Fruit fly (Drosophila melanogaster) whole organism, embryonic: ENCODE data around the gene CG43060.

Experiments used
- Awh ChIP-seq: fragments of 200-800 bp; sonication (Bioruptor generic); IDR thresholded peaks from 2 replicates; pipeline ENCODE4, ENCODE4 v1.3.6; 2022; ENCODE audit warnings: missing biosample characterization, missing genetic modification characterization
- Bgb ChIP-seq: fragments of 200-800 bp; sonication (Bioruptor generic); IDR thresholded peaks from 2 replicates; pipeline ENCODE4 v1.3.6; 2022; ENCODE audit warnings: missing biosample characterization, missing genetic modification characterization; ENCODE audit not compliant: partially characterized antibody
- CG10274 ChIP-seq: fragments of 200-800 bp; sonication (Bioruptor generic); optimal IDR thresholded peaks from 3 replicates; lab custom pipeline; 2017; ENCODE audit warnings: missing biosample characterization, mild to moderate bottlenecking, missing genetic modification characterization
- CG10979 ChIP-seq: fragments of 200-800 bp; sonication (Bioruptor generic); optimal IDR thresholded peaks from 2 replicates; lab custom pipeline; 2018; ENCODE audit warnings: missing biosample characterization, mild to moderate bottlenecking, missing genetic modification characterization, moderate library complexity
- CG11085 ChIP-seq: fragments of 200-800 bp; sonication (Bioruptor generic); IDR thresholded peaks from 2 replicates; pipeline ENCODE4 v1.3.6; 2022; ENCODE audit warnings: missing biosample characterization, missing genetic modification characterization
- CG11695 ChIP-seq: fragments of 200-800 bp; sonication (Bioruptor generic); IDR thresholded peaks from 3 replicates; pipeline ENCODE4 v1.3.6; 2022; ENCODE audit warnings: missing biosample characterization, missing genetic modification characterization
- CG12236 ChIP-seq: fragments of 200-800 bp; sonication (Bioruptor generic); optimal IDR thresholded peaks from 2 replicates; lab custom pipeline; 2016; ENCODE audit warnings: missing biosample characterization, missing genetic modification characterization
- CG12744 ChIP-seq: fragments of 200-800 bp; sonication (Bioruptor generic); optimal IDR thresholded peaks from 2 replicates; lab custom pipeline; 2016; ENCODE audit warnings: missing biosample characterization, missing genetic modification characterization
- CG12942 ChIP-seq: fragments of 200-800 bp; sonication (Bioruptor generic); optimal IDR thresholded peaks from 3 replicates; lab custom pipeline; 2016; ENCODE audit warnings: missing biosample characterization, missing genetic modification characterization
- CG13123 ChIP-seq: fragments of 200-800 bp; sonication (Bioruptor generic); optimal IDR thresholded peaks from 2 replicates; lab custom pipeline; 2016; ENCODE audit warnings: missing biosample characterization, missing genetic modification characterization
- CG17385 ChIP-seq: fragments of 200-800 bp; sonication (Bioruptor generic); optimal IDR thresholded peaks from 3 replicates; lab custom pipeline; 2018; ENCODE audit warnings: missing biosample characterization, mild to moderate bottlenecking, missing genetic modification characterization
- CG18619 ChIP-seq: fragments of 200-800 bp; sonication (Bioruptor generic); optimal IDR thresholded peaks from 3 replicates; lab custom pipeline; 2017; ENCODE audit warnings: missing biosample characterization, mild to moderate bottlenecking, missing genetic modification characterization
- CG2120 ChIP-seq: fragments of 200-800 bp; sonication (Bioruptor generic); optimal IDR thresholded peaks from 3 replicates; lab custom pipeline; 2016; ENCODE audit warnings: missing biosample characterization, missing genetic modification characterization
- CG5180 ChIP-seq: fragments of 200-800 bp; sonication (Bioruptor generic); optimal IDR thresholded peaks from 3 replicates; lab custom pipeline; 2017; ENCODE audit warnings: missing biosample characterization, missing genetic modification characterization, mild to moderate bottlenecking, moderate library complexity, missing genetic modification reagents
- D19A ChIP-seq: fragments of 200-800 bp; optimal IDR thresholded peaks from 3 replicates; lab custom pipeline; 2019; ENCODE audit warnings: missing biosample characterization, mild to moderate bottlenecking, missing genetic modification characterization, moderate library complexity
- Dll ChIP-seq: fragments of 200-800 bp; sonication (Bioruptor generic); IDR thresholded peaks from 4 replicates; pipeline ENCODE4 v1.3.6; 2022; ENCODE audit warnings: missing biosample characterization, missing genetic modification characterization; ENCODE audit not compliant: partially characterized antibody
- Elba2 ChIP-seq: fragments of 200-800 bp; sonication (Bioruptor generic); optimal IDR thresholded peaks from 3 replicates; lab custom pipeline; 2016; ENCODE audit warnings: missing biosample characterization, missing genetic modification characterization
- Hand ChIP-seq: fragments of 200-800 bp; sonication (Bioruptor generic); optimal IDR thresholded peaks from 2 replicates; lab custom pipeline; 2017; ENCODE audit warnings: mild to moderate bottlenecking, missing biosample characterization, missing genetic modification reagents, missing genetic modification characterization
- Hmr ChIP-seq: fragments of 200-800 bp; sonication (Bioruptor generic); optimal IDR thresholded peaks from 3 replicates; lab custom pipeline; 2017; ENCODE audit warnings: mild to moderate bottlenecking, missing biosample characterization, missing genetic modification reagents, missing genetic modification characterization
- Hr39 ChIP-seq: fragments of >200 bp; optimal IDR thresholded peaks from 2 replicates; lab custom pipeline; 2017
- Nf-YA ChIP-seq: fragments of 200-800 bp; sonication (Bioruptor generic); IDR thresholded peaks from 2 replicates; pipeline ENCODE4 v1.3.6; 2022; ENCODE audit warnings: missing biosample characterization, missing genetic modification characterization
- Rx ChIP-seq: fragments of 200-800 bp; sonication (Bioruptor generic); IDR thresholded peaks from 2 replicates; pipeline ENCODE4 v1.3.6; 2022; ENCODE audit warnings: missing biosample characterization, missing genetic modification characterization
- Scr ChIP-seq: fragments of 200-800 bp; sonication (Bioruptor generic); IDR thresholded peaks from 2 replicates; pipeline ENCODE4 v1.3.6; 2022; ENCODE audit warnings: missing biosample characterization, missing genetic modification characterization; ENCODE audit not compliant: partially characterized antibody
- ab ChIP-seq: fragments of 200-800 bp; sonication (Bioruptor generic); optimal IDR thresholded peaks from 2 replicates; lab custom pipeline; 2016; ENCODE audit warnings: missing biosample characterization, missing genetic modification characterization
- ash1 ChIP-seq: fragments of 200-800 bp; sonication (Bioruptor generic); optimal IDR thresholded peaks from 2 replicates; lab custom pipeline; 2018; ENCODE audit warnings: missing biosample characterization, mild to moderate bottlenecking, missing genetic modification characterization
- ato ChIP-seq: fragments of 200-800 bp; sonication (Bioruptor generic); IDR thresholded peaks from 2 replicates; pipeline ENCODE4 v1.3.6; 2022; ENCODE audit warnings: missing biosample characterization, missing genetic modification characterization; ENCODE audit not compliant: partially characterized antibody
- chif ChIP-seq, 2 experiments: fragments of 200-800 bp; sonication (Bioruptor generic); optimal IDR thresholded peaks; 3 replicates each; lab custom pipeline; 2016; ENCODE audit warnings: missing biosample characterization in 2 of 2, missing genetic modification characterization in 2 of 2
- chinmo ChIP-seq: fragments of 200-800 bp; sonication (Bioruptor generic); IDR thresholded peaks from 4 replicates; pipeline ENCODE4 v1.3.6; 2022; ENCODE audit warnings: missing biosample characterization, missing genetic modification characterization; ENCODE audit not compliant: partially characterized antibody
- chm ChIP-seq: fragments of 200-800 bp; sonication (Bioruptor generic); IDR thresholded peaks from 2 replicates; pipeline ENCODE4 v1.3.6; 2022; ENCODE audit warnings: missing biosample characterization, missing genetic modification characterization
- chn ChIP-seq: fragments of 200-800 bp; sonication (Bioruptor generic); optimal IDR thresholded peaks from 2 replicates; lab custom pipeline; 2016; ENCODE audit warnings: missing biosample characterization, missing genetic modification characterization
- fu2 ChIP-seq: fragments of 200-800 bp; sonication (Bioruptor generic); optimal IDR thresholded peaks from 2 replicates; lab custom pipeline; 2016; ENCODE audit warnings: missing biosample characterization, missing genetic modification characterization
- gro ChIP-seq: fragments of 200-800 bp; sonication (Bioruptor generic); optimal IDR thresholded peaks from 2 replicates; lab custom pipeline; 2016; ENCODE audit warnings: missing biosample characterization, missing genetic modification characterization
- gsb ChIP-seq: fragments of 200-800 bp; sonication (Bioruptor generic); IDR thresholded peaks from 2 replicates; pipeline ENCODE4 v1.3.6; 2022; ENCODE audit warnings: missing biosample characterization, missing genetic modification characterization
- h ChIP-seq: fragments of >200 bp; optimal IDR thresholded peaks from 2 replicates; lab custom pipeline; 2017
- peb ChIP-seq: fragments of 200-800 bp; sonication (Bioruptor generic); IDR thresholded peaks from 2 replicates; pipeline ENCODE4 v1.3.6; 2022; ENCODE audit warnings: missing biosample characterization, missing genetic modification characterization
- psq ChIP-seq: fragments of 200-800 bp; sonication (Bioruptor generic); optimal IDR thresholded peaks from 2 replicates; lab custom pipeline; 2017; ENCODE audit warnings: missing biosample characterization, missing genetic modification characterization
- sob ChIP-seq: fragments of 200-800 bp; sonication (Bioruptor generic); IDR thresholded peaks from 2 replicates; pipeline ENCODE4 v1.3.6; 2022; ENCODE audit warnings: missing biosample characterization, missing genetic modification characterization
- stc ChIP-seq: fragments of 200-800 bp; sonication (Bioruptor generic); IDR thresholded peaks from 2 replicates; pipeline ENCODE4 v1.3.6; 2022; ENCODE audit warnings: missing biosample characterization, missing genetic modification characterization
- stwl ChIP-seq: fragments of 200-800 bp; sonication (Bioruptor generic); optimal IDR thresholded peaks from 3 replicates; lab custom pipeline; 2018; ENCODE audit warnings: missing biosample characterization, mild to moderate bottlenecking, missing genetic modification characterization, moderate library complexity
- tgo ChIP-seq: fragments of 200-800 bp; sonication (Bioruptor generic); IDR thresholded peaks from 3 replicates; pipeline ENCODE4 v1.3.6; 2022; ENCODE audit warnings: missing biosample characterization, missing genetic modification characterization
- usp ChIP-seq: fragments of >200 bp; optimal IDR thresholded peaks from 2 replicates; lab custom pipeline; 2017; ENCODE audit warnings: missing biosample characterization, missing genetic modification characterization

Gene CG43060

DNA sequence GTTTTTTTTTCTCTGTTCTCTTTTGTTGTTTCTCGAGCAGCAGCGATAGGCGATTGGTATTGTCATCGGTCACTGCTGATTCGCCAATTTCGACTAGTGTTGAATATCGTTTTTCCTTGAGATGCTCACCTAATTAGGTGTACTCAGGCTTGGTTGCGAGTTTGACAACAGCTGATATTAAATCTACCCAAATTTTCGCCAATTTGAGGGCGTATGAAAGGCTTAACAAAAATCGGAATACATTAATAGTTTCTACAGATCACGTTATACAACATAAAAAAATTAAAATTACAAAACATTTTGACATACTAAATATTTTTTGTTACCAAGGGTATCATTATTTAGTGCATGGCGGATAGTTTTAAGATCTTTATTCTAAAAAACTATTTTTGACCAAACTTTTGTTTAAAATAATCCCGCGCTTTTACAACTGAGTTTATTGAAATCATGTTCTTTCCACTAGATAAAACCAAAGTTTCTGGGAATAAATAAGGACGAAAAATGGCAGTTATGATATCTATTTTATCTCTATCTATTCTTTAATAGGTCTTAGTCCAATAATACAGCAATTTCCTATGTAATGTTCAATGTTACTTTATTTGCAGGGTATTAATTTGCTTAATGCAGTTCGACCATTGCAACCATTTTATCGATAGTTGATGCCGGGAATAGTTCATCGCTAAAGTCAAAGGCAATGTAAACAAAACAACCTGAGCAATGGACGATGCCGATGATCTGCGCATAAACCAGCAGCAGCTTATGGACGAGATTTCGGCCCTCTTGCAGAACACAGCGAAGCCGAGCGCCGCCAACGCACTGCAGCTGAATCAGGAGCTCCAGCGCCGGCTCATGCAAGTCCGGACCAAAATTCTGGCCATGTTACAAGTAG is 27.7 kb upstream of the CG43060 start, which contains the start of the genes CG10435 and Pbp95 (continued):
- TF ChIP-seq tgo (GFP tag; lab: Robert Waterston, UW) (peak; percentile 48; the same call in 2 of the 3 replicates), Nf-YA (GFP tag; lab: Robert Waterston, UW) (peak; percentile 47; the same call in 1 of the 2 replicates), Elba2 (peak; percentile 78), ab (GFP tag; lab: Kevin White, UChicago) (no peak), Dll (GFP tag; lab: Robert Waterston, UW) (peak; percentile 80), chinmo (GFP tag; lab: Robert Waterston, UW) (0 out of 4 replicates have a peak, but pooled peaks have one; percentile 48), CG12236 (GFP tag; lab: Kevin White, UChicago) (no peak), sob (GFP tag; lab: Robert Waterston, UW) (peak; percentile 72), chm (GFP tag; lab: Robert Waterston, UW) (0 out of 2 replicates have a peak, but pooled peaks have one; percentile 39), Scr (GFP tag; lab: Robert Waterston, UW) (peak; percentile 72), Hand (GFP tag; lab: Kevin White, UChicago) (no peak), stwl (tag; lab: Kevin White, UChicago) (peak; percentile 13), CG10274 (GFP tag; lab: Kevin White, UChicago) (peak; percentile 34), ash1 (GFP tag; lab: Kevin White, UChicago) (no peak), D19A (tag; lab: Kevin White, UChicago) (peak; percentile 88), gro (GFP tag; lab: Kevin White, UChicago) (peak; percentile 62), h (lab: Kevin White, UChicago) (no peak), CG17385 (GFP tag; lab: Kevin White, UChicago) (no peak), ato (GFP tag; lab: Robert Waterston, UW) (peak; percentile 53; the same call in 1 of the 2 replicates), Hmr (GFP tag; lab: Kevin White, UChicago) (peak; percentile 27), CG12744 (GFP tag; lab: Kevin White, UChicago) (no peak), Awh (GFP tag; lab: Robert Waterston, UW) (no peak), CG11085 (peak; percentile 56), psq (GFP tag; lab: Kevin White, UChicago) (peak; percentile 25), CG5180 (GFP tag; lab: Kevin White, UChicago) (no peak), peb (GFP tag; lab: Robert Waterston, UW) (no peak), chn (GFP tag; lab: Kevin White, UChicago) (peak; percentile 40), CG12942 (GFP tag; lab: Kevin White, UChicago) (peak; percentile 41), Hr39 (lab: Kevin White, UChicago) (no peak), CG10979 (tag; lab: Kevin White, UChicago) (peak; percentile 18), CG11695 (GFP tag; lab: Robert Waterston, UW) (peak; percentile 51; the same call in 1 of the 3 replicates), usp (GFP tag; lab: Kevin White, UChicago) (no peak), fu2 (GFP tag; lab: Kevin White, UChicago) (peak; percentile 40), CG18619 (GFP tag; lab: Kevin White, UChicago) (peak; percentile 51), stc (GFP tag; lab: Robert Waterston, UW) (0 out of 2 replicates have a peak, but pooled peaks have one; percentile 38), chif (GFP tag; optimal IDR thresholded peaks at IDR 0.05; lab: Kevin White, UChicago) (peak in 1 of 2 experiments; percentile 51), CG13123 (GFP tag; lab: Kevin White, UChicago) (no peak), CG2120 (peak; percentile 73), Bgb (GFP tag; lab: Robert Waterston, UW) (peak; percentile 50), gsb (GFP tag; lab: Robert Waterston, UW) (0 out of 2 replicates have a peak, but pooled peaks have one; percentile 20), Rx (peak; percentile 56)
